Worm (Caenorhabditis elegans) whole organism, L1 larva: ENCODE measurements around the gene unc-49.
"Not testable (repeated sequence)": the region's sequence is repeated elsewhere in the genome, so short reads cannot be mapped to it uniquely, and the experiment has no call there.

ENCODE experiments used
- ama-1 ChIP-seq: fragments of 150-350 bp; optimal IDR thresholded peaks from 2 replicates; lab custom pipeline; 2014
- ces-1 ChIP-seq: fragments of 150-350 bp; optimal IDR thresholded peaks from 2 replicates; lab custom pipeline; 2014; ENCODE audit warnings: missing biosample characterization, missing genetic modification reagents, missing genetic modification characterization
- lin-15B ChIP-seq: fragments of 150-350 bp; sonication (generic microtip); optimal IDR thresholded peaks from 3 replicates; lab custom pipeline; 2014; ENCODE audit warnings: missing biosample characterization, missing genetic modification characterization
- lsy-2 ChIP-seq, 2 experiments: fragments of 150-350 bp; optimal IDR thresholded peaks; 2 replicates each; lab custom pipeline; 2014; ENCODE audit warnings: missing biosample characterization in 2 of 2, missing genetic modification characterization in 2 of 2
- snpc-4 ChIP-seq: fragments of 150-350 bp; optimal IDR thresholded peaks from 2 replicates; lab custom pipeline; 2014; ENCODE audit warnings: missing biosample characterization, missing genetic modification characterization

DNA sequence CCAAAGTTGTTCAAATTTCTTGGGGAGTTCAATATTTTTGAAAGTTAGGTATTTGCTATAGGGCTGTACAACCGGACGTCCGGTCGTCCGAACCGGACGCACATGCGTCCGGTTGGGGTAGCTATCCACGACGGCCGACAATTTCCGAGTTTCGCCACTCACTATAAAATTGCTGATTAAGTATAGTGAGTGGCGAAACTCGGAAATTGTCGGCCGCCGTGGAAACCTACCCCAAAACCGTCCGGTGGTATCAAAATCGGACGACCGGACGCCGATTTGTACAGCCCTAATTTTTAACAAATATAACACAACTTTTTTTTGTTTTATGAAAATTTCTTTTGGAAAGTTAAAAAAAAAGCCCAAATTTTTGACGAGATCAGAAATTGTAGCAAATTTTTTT is 55.8 kb downstream of the unc-49 start:
- not testable (repeated sequence) for TF ChIP-seq lin-15B (tag; lab: Kevin White, UChicago); ama-1 (lab: Kevin White, UChicago); ces-1 (GFP tag; lab: Kevin White, UChicago); lsy-2 (tag; optimal IDR thresholded peaks at IDR 0.05; lab: Kevin White, UChicago)
- peak; percentile 4 for TF ChIP-seq snpc-4
